Fruit fly (Drosophila melanogaster): ENCODE data around the gene CG14294.

Gene CG14294

dm6 chr3R:18910923-18911322 is 8.9 kb upstream of the CG14294 start (continued):
- TF ChIP-seq trh (GFP tag; optimal IDR thresholded peaks at IDR 0.05) (no peak), slbo (GFP tag; IDR thresholded peaks at IDR 0.05) (no peak), kah (GFP tag; optimal IDR thresholded peaks at IDR 0.05) (no peak), row (GFP tag; IDR thresholded peaks at IDR 0.05) (peak; percentile 40; the same call in 2 of the 3 replicates), CG31224 (GFP tag; IDR thresholded peaks at IDR 0.05) (no peak), CG18599 (GFP tag; optimal IDR thresholded peaks at IDR 0.05) (peak; percentile 46), CG13424 (tag; optimal IDR thresholded peaks at IDR 0.05) (peak; percentile 11), disco-r (GFP tag; optimal IDR thresholded peaks at IDR 0.05) (no peak), CG12391 (tag; optimal IDR thresholded peaks at IDR 0.05) (peak; percentile 16), Lhr (GFP tag; optimal IDR thresholded peaks at IDR 0.05) (no peak), CG33557 (GFP tag; optimal IDR thresholded peaks at IDR 0.05) (no peak), PHDP (tag; optimal IDR thresholded peaks at IDR 0.05) (peak; percentile 46), zen2 (GFP tag; IDR thresholded peaks at IDR 0.05; ENCODE audit: partially characterized antibody) (no peak), BtbVII (GFP tag; optimal IDR thresholded peaks at IDR 0.05) (peak; percentile 10), schlank (tag; optimal IDR thresholded peaks at IDR 0.05) (no peak), tll (GFP tag; optimal IDR thresholded peaks at IDR 0.05) (no peak), exex (tag; optimal IDR thresholded peaks at IDR 0.05) (peak; percentile 63), onecut (GFP tag; IDR thresholded peaks at IDR 0.05) (no peak), CG12769 (tag; optimal IDR thresholded peaks at IDR 0.05) (no peak), dysf (GFP tag; IDR thresholded peaks at IDR 0.05) (no peak), CG12219 (GFP tag; optimal IDR thresholded peaks at IDR 0.05) (no peak), CG12659 (GFP tag; optimal IDR thresholded peaks at IDR 0.05) (peak; percentile 1), CG6254 (GFP tag; optimal IDR thresholded peaks at IDR 0.05) (no peak), en (GFP tag; optimal IDR thresholded peaks at IDR 0.05) (no peak), CG15696 (tag; optimal IDR thresholded peaks at IDR 0.05) (no peak), Poxn (GFP tag; IDR thresholded peaks at IDR 0.05) (no peak), mirr (GFP tag; optimal IDR thresholded peaks at IDR 0.05) (no peak), CG6175 (GFP tag; IDR thresholded peaks at IDR 0.05) (no peak), GATAe (GFP tag; conservative IDR thresholded peaks at IDR 0.05) (peak; percentile 35; the same call in 1 of the 2 replicates), HLH3B (GFP tag; IDR thresholded peaks at IDR 0.05) (no peak), CG4854 (GFP tag; optimal IDR thresholded peaks at IDR 0.05) (no peak), ERR (GFP tag; optimal IDR thresholded peaks at IDR 0.05) (no peak), pzg (GFP tag; optimal IDR thresholded peaks at IDR 0.05) (no peak), CG34376 (GFP tag; optimal IDR thresholded peaks at IDR 0.05) (no peak), CG1792 (GFP tag; optimal IDR thresholded peaks at IDR 0.05) (no peak), cg (GFP tag; optimal IDR thresholded peaks at IDR 0.05) (no peak), Fer3 (tag; optimal IDR thresholded peaks at IDR 0.05) (peak; percentile 18), grn (GFP tag; optimal IDR thresholded peaks at IDR 0.05) (no peak), CG13123 (GFP tag; optimal IDR thresholded peaks at IDR 0.05) (no peak), Kr (GFP tag; optimal IDR thresholded peaks at IDR 0.05) (no peak), CG8359 (GFP tag; optimal IDR thresholded peaks at IDR 0.05; ENCODE audit: borderline replicate concordance) (no peak), mld (GFP tag; IDR thresholded peaks at IDR 0.05; ENCODE audit: partially characterized antibody) (no peak), CG10147 (GFP tag; optimal IDR thresholded peaks at IDR 0.05) (no peak), CG34422 (GFP tag; IDR thresholded peaks at IDR 0.05) (no peak), Oli (tag; optimal IDR thresholded peaks at IDR 0.05) (peak; percentile 16)

Measured in whole organism, embryonic.